Fruit fly (Drosophila melanogaster) whole organism, prepupa: ENCODE measurements around the gene Reg-2.

ENCODE experiments used
- Blimp-1 ChIP-seq: fragments of 200-800 bp; sonication (Bioruptor generic); optimal IDR thresholded peaks from 3 replicates; lab custom pipeline; 2017; ENCODE audit warnings: missing biosample characterization, missing genetic modification characterization, mild to moderate bottlenecking, moderate library complexity, missing genetic modification reagents
- CG10631 ChIP-seq: fragments of 200-800 bp; sonication (Bioruptor generic); optimal IDR thresholded peaks from 2 replicates; lab custom pipeline; 2016; ENCODE audit warnings: missing biosample characterization, missing genetic modification characterization
- CG10669 ChIP-seq: fragments of 200-800 bp; sonication (Bioruptor generic); optimal IDR thresholded peaks from 3 replicates; lab custom pipeline; 2018; ENCODE audit warnings: missing biosample characterization, mild to moderate bottlenecking, missing genetic modification characterization, moderate library complexity
- CG15336 ChIP-seq: fragments of 200-800 bp; sonication (Bioruptor generic); IDR thresholded peaks from 2 replicates; pipeline ENCODE4 v1.3.6; 2022; ENCODE audit warnings: missing biosample characterization, missing genetic modification characterization
- CG1621 ChIP-seq: fragments of 200-800 bp; sonication (Bioruptor generic); optimal IDR thresholded peaks from 3 replicates; lab custom pipeline; 2018; ENCODE audit warnings: missing biosample characterization, mild to moderate bottlenecking, missing genetic modification characterization
- CG3032 ChIP-seq: fragments of 200-800 bp; optimal IDR thresholded peaks from 2 replicates; lab custom pipeline; 2019; ENCODE audit warnings: missing biosample characterization, mild to moderate bottlenecking, missing genetic modification characterization, moderate library complexity
- CG31627 ChIP-seq: fragments of 200-800 bp; sonication (Bioruptor generic); optimal IDR thresholded peaks from 3 replicates; lab custom pipeline; 2016; ENCODE audit warnings: missing biosample characterization, missing genetic modification characterization
- CG32006 ChIP-seq: fragments of 200-800 bp; sonication (Bioruptor generic); optimal IDR thresholded peaks from 3 replicates; lab custom pipeline; 2017; ENCODE audit warnings: missing biosample characterization, mild to moderate bottlenecking, missing genetic modification characterization
- CG34406 ChIP-seq: fragments of 200-800 bp; sonication (Bioruptor generic); optimal IDR thresholded peaks from 3 replicates; lab custom pipeline; 2016; ENCODE audit warnings: missing biosample characterization, missing genetic modification characterization
- CG3919 ChIP-seq: fragments of 200-800 bp; sonication (Bioruptor generic); optimal IDR thresholded peaks from 3 replicates; lab custom pipeline; 2016; ENCODE audit warnings: missing biosample characterization, missing genetic modification characterization
- CG6276 ChIP-seq: fragments of 200-800 bp; sonication (Bioruptor generic); optimal IDR thresholded peaks from 2 replicates; lab custom pipeline; 2017; ENCODE audit warnings: missing biosample characterization, mild to moderate bottlenecking, missing genetic modification characterization
- CG6792 ChIP-seq: fragments of 200-800 bp; sonication (Bioruptor generic); optimal IDR thresholded peaks from 3 replicates; lab custom pipeline; 2016; ENCODE audit warnings: missing biosample characterization, missing genetic modification characterization
- CG7368 ChIP-seq: fragments of 200-800 bp; sonication (Bioruptor generic); optimal IDR thresholded peaks from 3 replicates; lab custom pipeline; 2016; ENCODE audit warnings: missing biosample characterization, missing genetic modification characterization
- CG8119 ChIP-seq: fragments of 200-800 bp; sonication (Bioruptor generic); IDR thresholded peaks from 3 replicates; pipeline ENCODE4 v1.3.6; 2022; ENCODE audit warnings: missing biosample characterization, missing genetic modification characterization
- CG8319 ChIP-seq: fragments of 200-800 bp; sonication (Bioruptor generic); optimal IDR thresholded peaks from 3 replicates; lab custom pipeline; 2016; ENCODE audit warnings: missing biosample characterization, missing genetic modification characterization
- CG8632 ChIP-seq: fragments of 200-800 bp; sonication (Bioruptor generic); optimal IDR thresholded peaks from 3 replicates; lab custom pipeline; 2016; ENCODE audit warnings: missing biosample characterization, missing genetic modification characterization
- CG9139 ChIP-seq: fragments of 200-800 bp; sonication (Bioruptor generic); optimal IDR thresholded peaks from 3 replicates; lab custom pipeline; 2017; ENCODE audit warnings: missing biosample characterization, mild to moderate bottlenecking, missing genetic modification characterization
- Eip75B ChIP-seq: fragments of 200-800 bp; sonication (Bioruptor generic); optimal IDR thresholded peaks from 3 replicates; lab custom pipeline; 2016; ENCODE audit warnings: missing biosample characterization, missing genetic modification characterization
- Eip78C ChIP-seq: fragments of 200-800 bp; sonication (Bioruptor generic); peaks from one replicate; lab custom pipeline; 2016; ENCODE audit warnings: missing biosample characterization, missing genetic modification characterization
- Ets21C ChIP-seq: fragments of 200-800 bp; sonication (Bioruptor generic); optimal IDR thresholded peaks from 3 replicates; lab custom pipeline; 2016; ENCODE audit warnings: missing biosample characterization, missing genetic modification characterization
- Ets96B ChIP-seq: fragments of 200-800 bp; optimal IDR thresholded peaks from 2 replicates; lab custom pipeline; 2019; ENCODE audit warnings: missing biosample characterization, mild to moderate bottlenecking, missing genetic modification characterization, moderate library complexity
- Hr4 ChIP-seq: fragments of 200-800 bp; sonication (Bioruptor generic); optimal IDR thresholded peaks from 3 replicates; lab custom pipeline; 2016; ENCODE audit warnings: missing biosample characterization, missing genetic modification characterization
- Lpt ChIP-seq: fragments of 200-800 bp; sonication (Bioruptor generic); optimal IDR thresholded peaks from 3 replicates; lab custom pipeline; 2016; ENCODE audit warnings: missing biosample characterization, missing genetic modification characterization
- Met ChIP-seq: fragments of 200-800 bp; sonication (Bioruptor generic); optimal IDR thresholded peaks from 3 replicates; lab custom pipeline; 2016; ENCODE audit warnings: missing biosample characterization, missing genetic modification characterization
- OdsH ChIP-seq: fragments of 200-800 bp; sonication (Bioruptor generic); optimal IDR thresholded peaks from 3 replicates; lab custom pipeline; 2016; ENCODE audit warnings: missing biosample characterization, missing genetic modification characterization
- Smox ChIP-seq: fragments of 200-800 bp; sonication (Bioruptor generic); optimal IDR thresholded peaks from 3 replicates; lab custom pipeline; 2016; ENCODE audit warnings: missing biosample characterization, missing genetic modification characterization
- Sox102F ChIP-seq: fragments of 200-800 bp; sonication (Bioruptor generic); optimal IDR thresholded peaks from 2 replicates; lab custom pipeline; 2016; ENCODE audit warnings: missing biosample characterization, mild to moderate bottlenecking, missing genetic modification characterization
- Sox14 ChIP-seq: fragments of 200-800 bp; sonication (Bioruptor generic); optimal IDR thresholded peaks from 3 replicates; lab custom pipeline; 2016; ENCODE audit warnings: missing biosample characterization, missing genetic modification characterization
- Sox15 ChIP-seq: fragments of 200-800 bp; sonication (Bioruptor generic); optimal IDR thresholded peaks from 3 replicates; lab custom pipeline; 2016; ENCODE audit warnings: missing biosample characterization, missing genetic modification characterization
- achi ChIP-seq: fragments of 200-800 bp; sonication (Bioruptor generic); optimal IDR thresholded peaks from 3 replicates; lab custom pipeline; 2016; ENCODE audit warnings: missing biosample characterization, missing genetic modification characterization
- cyc ChIP-seq: fragments of 200-800 bp; sonication (Bioruptor generic); optimal IDR thresholded peaks from 3 replicates; lab custom pipeline; 2016; ENCODE audit warnings: missing biosample characterization, missing genetic modification characterization
- dac ChIP-seq: fragments of 200-800 bp; sonication (Bioruptor generic); optimal IDR thresholded peaks from 2 replicates; lab custom pipeline; 2017; ENCODE audit warnings: missing biosample characterization, mild to moderate bottlenecking, missing genetic modification characterization
- dsx ChIP-seq: fragments of 200-800 bp; optimal IDR thresholded peaks from 3 replicates; lab custom pipeline; 2019; ENCODE audit warnings: missing biosample characterization, mild to moderate bottlenecking, missing genetic modification characterization, moderate library complexity; ENCODE audit not compliant: poor library complexity, severe bottlenecking
- eg ChIP-seq: fragments of 200-800 bp; sonication (Bioruptor generic); IDR thresholded peaks from 3 replicates; pipeline ENCODE4 v1.3.6; 2022; ENCODE audit warnings: missing biosample characterization, missing genetic modification characterization
- esn ChIP-seq: fragments of 200-800 bp; sonication (Bioruptor generic); optimal IDR thresholded peaks from 2 replicates; lab custom pipeline; 2016; ENCODE audit warnings: missing biosample characterization, mild to moderate bottlenecking, missing genetic modification characterization, moderate library complexity
- fd59A ChIP-seq: fragments of 200-800 bp; sonication (Bioruptor generic); optimal IDR thresholded peaks from 2 replicates; lab custom pipeline; 2017; ENCODE audit warnings: missing biosample characterization, mild to moderate bottlenecking, missing genetic modification characterization, missing genetic modification reagents
- fd85E ChIP-seq: fragments of 200-800 bp; sonication (Bioruptor generic); optimal IDR thresholded peaks from 3 replicates; lab custom pipeline; 2016; ENCODE audit warnings: missing biosample characterization, missing genetic modification characterization
- fkh ChIP-seq: fragments of 200-800 bp; sonication (Bioruptor generic); optimal IDR thresholded peaks from 3 replicates; lab custom pipeline; 2017; ENCODE audit warnings: missing biosample characterization, mild to moderate bottlenecking, missing genetic modification characterization, moderate library complexity
- lz ChIP-seq: fragments of 200-800 bp; sonication (Bioruptor generic); optimal IDR thresholded peaks from 3 replicates; lab custom pipeline; 2016; ENCODE audit warnings: missing biosample characterization, missing genetic modification characterization
- net ChIP-seq: fragments of 200-800 bp; sonication (Bioruptor generic); optimal IDR thresholded peaks from 3 replicates; lab custom pipeline; 2016; ENCODE audit warnings: missing biosample characterization, missing genetic modification characterization
- ss ChIP-seq, 2 experiments: fragments of 200-800 bp; sonication (Bioruptor generic); optimal IDR thresholded peaks; 2 replicates in 1 of 2; 3 replicates in 1 of 2; lab custom pipeline; 2017 to 2018; ENCODE audit warnings: mild to moderate bottlenecking in 2 of 2, missing biosample characterization in 2 of 2, missing genetic modification characterization in 2 of 2, moderate library complexity in 1 of 2
- svp ChIP-seq: fragments of 200-800 bp; sonication (Bioruptor generic); peaks from one replicate; lab custom pipeline; 2016; ENCODE audit warnings: missing biosample characterization, missing genetic modification characterization
- vri ChIP-seq: fragments of 200-800 bp; sonication (Bioruptor generic); optimal IDR thresholded peaks from 3 replicates; lab custom pipeline; 2016; ENCODE audit warnings: missing biosample characterization, mild to moderate bottlenecking, missing genetic modification characterization

Gene Reg-2

DNA sequence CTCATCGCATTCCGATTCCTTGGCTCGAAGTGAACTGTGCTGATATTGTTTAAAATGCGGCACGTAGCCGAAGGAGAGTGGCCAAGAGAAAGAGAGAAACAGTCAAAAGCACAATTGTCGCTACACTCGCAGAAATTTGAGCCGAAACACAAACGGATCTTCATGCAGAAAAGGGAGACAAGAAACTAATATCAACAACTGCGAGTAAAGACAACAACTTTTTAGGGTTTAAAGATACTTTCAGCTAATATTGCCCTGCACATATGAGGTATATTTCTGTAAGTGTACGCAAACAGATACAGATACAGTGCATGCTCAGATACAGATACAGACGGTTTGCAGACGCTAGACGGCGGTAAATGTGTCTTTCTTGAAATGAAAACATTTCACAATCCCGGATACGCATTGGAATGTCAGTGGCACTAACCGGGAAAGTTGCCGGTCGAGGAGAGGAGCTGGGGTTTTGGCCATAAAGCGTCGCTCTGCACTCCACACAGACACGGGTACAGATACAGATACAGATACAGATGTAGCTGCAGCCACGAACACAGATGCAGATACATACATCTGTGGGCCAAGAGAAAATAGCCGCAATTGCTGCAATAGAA lies 37.8 kb upstream of the Reg-2 start (continued):
- TF ChIP-seq Ets21C (GFP tag; lab: Kevin White, UChicago) (peak; percentile 82), Blimp-1 (peak; percentile 59), dac (peak; percentile 98), CG10669 (GFP tag; lab: Kevin White, UChicago) (peak; percentile 84), eg (GFP tag; lab: Robert Waterston, UW) (peak; percentile 95), ss (GFP tag; optimal IDR thresholded peaks at IDR 0.05; lab: Kevin White, UChicago) (peak; percentile 62 to 67), CG7368 (GFP tag; lab: Kevin White, UChicago) (peak; percentile 92), svp (GFP tag; lab: Kevin White, UChicago) (peak; percentile 93), cyc (peak; percentile 92), esn (GFP tag; lab: Kevin White, UChicago) (peak; percentile 91), CG6276 (GFP tag; lab: Kevin White, UChicago) (peak; percentile 87), Hr4 (GFP tag; lab: Kevin White, UChicago) (peak; percentile 98), Sox15 (peak; percentile 76), CG8632 (GFP tag; lab: Kevin White, UChicago) (peak; percentile 78), CG3919 (GFP tag; lab: Kevin White, UChicago) (peak; percentile 95), Lpt (peak; percentile 95), CG8119 (GFP tag; lab: Robert Waterston, UW) (peak; percentile 94), CG6792 (GFP tag; lab: Kevin White, UChicago) (peak; percentile 89), CG3032 (tag; lab: Kevin White, UChicago) (peak; percentile 81), net (GFP tag; lab: Kevin White, UChicago) (peak; percentile 90), Sox102F (GFP tag; lab: Kevin White, UChicago) (peak; percentile 89), fd59A (GFP tag; lab: Kevin White, UChicago) (peak; percentile 82), CG31627 (GFP tag; lab: Kevin White, UChicago) (peak; percentile 91), fd85E (GFP tag; lab: Kevin White, UChicago) (peak; percentile 65), Eip78C (GFP tag; lab: Kevin White, UChicago) (peak; percentile 97), dsx (peak; percentile 82), CG1621 (tag; lab: Kevin White, UChicago) (peak; percentile 86), lz (GFP tag; lab: Kevin White, UChicago) (peak; percentile 87), Smox (GFP tag; lab: Kevin White, UChicago) (peak; percentile 87), CG10631 (GFP tag; lab: Kevin White, UChicago) (peak; percentile 92), vri (GFP tag; lab: Kevin White, UChicago) (peak; percentile 76), achi (GFP tag; lab: Kevin White, UChicago) (peak; percentile 92), CG32006 (GFP tag; lab: Kevin White, UChicago) (peak; percentile 98), Eip75B (GFP tag; lab: Kevin White, UChicago) (peak; percentile 92), Ets96B (peak; percentile 84), OdsH (GFP tag; lab: Kevin White, UChicago) (peak; percentile 95), CG15336 (peak; percentile 94), CG9139 (peak; percentile 50), Sox14 (peak; percentile 93), CG34406 (peak; percentile 86), CG8319 (GFP tag; lab: Kevin White, UChicago) (peak; percentile 81), Met (peak; percentile 92), fkh (GFP tag; lab: Kevin White, UChicago) (peak; percentile 80)
- TF ChIP-seq, all 60 proteins: peak for 60
